Fruit fly (Drosophila melanogaster) whole organism, pupa: Measurements from ENCODE around the gene rn.

Source experiments
- CG14655 ChIP-seq: fragments of 200-800 bp; sonication (Bioruptor generic); optimal IDR thresholded peaks from 3 replicates; lab custom pipeline; 2017; ENCODE audit warnings: mild to moderate bottlenecking, missing biosample characterization, missing genetic modification reagents, missing genetic modification characterization
- CG15710 ChIP-seq: fragments of 200-800 bp; sonication (Bioruptor generic); optimal IDR thresholded peaks from 2 replicates; lab custom pipeline; 2018; ENCODE audit warnings: missing biosample characterization, mild to moderate bottlenecking, missing genetic modification characterization, moderate library complexity
- CG17806 ChIP-seq: fragments of 200-800 bp; sonication (Bioruptor generic); optimal IDR thresholded peaks from 2 replicates; lab custom pipeline; 2018; ENCODE audit warnings: missing biosample characterization, mild to moderate bottlenecking, missing genetic modification characterization, moderate library complexity
- CG32121 ChIP-seq: fragments of 200-800 bp; sonication (Bioruptor generic); IDR thresholded peaks from 2 replicates; pipeline ENCODE4 v1.3.6; 2022; ENCODE audit warnings: missing biosample characterization, missing genetic modification characterization
- CG4496 ChIP-seq: fragments of 200-800 bp; sonication (Bioruptor generic); IDR thresholded peaks from 3 replicates; pipeline ENCODE4 v1.3.6; 2022; ENCODE audit warnings: missing biosample characterization, missing genetic modification characterization
- CG8301 ChIP-seq: fragments of 200-800 bp; sonication (Bioruptor generic); optimal IDR thresholded peaks from 2 replicates; lab custom pipeline; 2018; ENCODE audit warnings: missing biosample characterization, mild to moderate bottlenecking, missing genetic modification characterization
- CG9948 ChIP-seq: fragments of 200-800 bp; sonication (Bioruptor generic); optimal IDR thresholded peaks from 2 replicates; lab custom pipeline; 2018; ENCODE audit warnings: missing biosample characterization, mild to moderate bottlenecking, missing genetic modification characterization, moderate library complexity
- D1 ChIP-seq: fragments of 200-800 bp; sonication (Bioruptor generic); optimal IDR thresholded peaks from 2 replicates; lab custom pipeline; 2018; ENCODE audit warnings: missing biosample characterization, mild to moderate bottlenecking, missing genetic modification characterization, moderate library complexity
- EcR ChIP-seq: fragments of 200-800 bp; sonication (Bioruptor generic); optimal IDR thresholded peaks from 3 replicates; lab custom pipeline; 2019; ENCODE audit warnings: missing biosample characterization, missing genetic modification characterization, mild to moderate bottlenecking, moderate library complexity, missing genetic modification reagents
- rn ChIP-seq: fragments of 200-800 bp; sonication (Bioruptor generic); IDR thresholded peaks from 2 replicates; pipeline ENCODE4 v1.3.6; 2022; ENCODE audit warnings: missing biosample characterization, missing genetic modification characterization

- TF ChIP-seq CG17806 (tag; lab: Kevin White, UChicago) (no peak), CG14655 (GFP tag; lab: Kevin White, UChicago) (no peak), CG9948 (no peak), CG15710 (tag; lab: Kevin White, UChicago) (no peak), EcR (GFP tag; lab: Kevin White, UChicago) (no peak), CG32121 (GFP tag; lab: Robert Waterston, UW) (no peak), CG8301 (tag; lab: Kevin White, UChicago) (no peak), rn (no peak), CG4496 (GFP tag; lab: Robert Waterston, UW) (no peak), D1 (tag; lab: Kevin White, UChicago) (no peak)
Measured at dm6 chr3R:7322549-7322948, 13.1 kb upstream of the rn start.
